Worm (Caenorhabditis elegans) whole organism, early embryonic: Measurements from ENCODE around the gene zfp-3.

ENCODE experiments used
- B0310.2 ChIP-seq: sonication (generic microtip); optimal IDR thresholded peaks from 2 replicates; lab custom pipeline; 2016; ENCODE audit warnings: mild to moderate bottlenecking, missing genetic modification characterization, missing compliant biosample characterization
- F13C5.2 ChIP-seq: sonication (generic microtip); optimal IDR thresholded peaks from 2 replicates; lab custom pipeline; 2017; ENCODE audit warnings: mild to moderate bottlenecking, missing genetic modification characterization, inconsistent platforms, missing compliant biosample characterization
- aly-1 ChIP-seq: sonication (generic microtip); optimal IDR thresholded peaks from 2 replicates; lab custom pipeline; 2016; ENCODE audit warnings: missing genetic modification characterization, missing compliant biosample characterization
- ama-1 ChIP-seq: fragments of 150-350 bp; optimal IDR thresholded peaks from 2 replicates; lab custom pipeline; 2014
- ceh-13 ChIP-seq: fragments of 200-800 bp; sonication (Bioruptor generic); optimal IDR thresholded peaks from 2 replicates; lab custom pipeline; 2018; ENCODE audit warnings: mild to moderate bottlenecking, missing genetic modification characterization, missing compliant biosample characterization
- ceh-36 ChIP-seq: sonication (generic microtip); optimal IDR thresholded peaks from 2 replicates; lab custom pipeline; 2016; ENCODE audit warnings: missing genetic modification characterization, inconsistent platforms, missing compliant biosample characterization
- ets-7 ChIP-seq: sonication (generic microtip); optimal IDR thresholded peaks from 2 replicates; lab custom pipeline; 2016; ENCODE audit warnings: missing genotype, missing genetic modification characterization, missing compliant biosample characterization
- flt-1 ChIP-seq: fragments of 200-800 bp; sonication (Bioruptor generic); IDR thresholded peaks from 2 replicates; pipeline ENCODE4 v1.3.6; 2022; ENCODE audit warnings: missing genetic modification characterization, missing compliant biosample characterization
- hmbx-1 ChIP-seq: sonication (generic microtip); optimal IDR thresholded peaks from 2 replicates; lab custom pipeline; 2016; ENCODE audit warnings: mild to moderate bottlenecking, missing genetic modification characterization, missing compliant biosample characterization
- hmg-4 ChIP-seq: fragments of 200-800 bp; sonication (Bioruptor generic); optimal IDR thresholded peaks from 2 replicates; lab custom pipeline; 2018; ENCODE audit warnings: mild to moderate bottlenecking, missing genetic modification characterization, missing compliant biosample characterization
- hnd-1 ChIP-seq: sonication (generic microtip); optimal IDR thresholded peaks from 2 replicates; lab custom pipeline; 2016; ENCODE audit warnings: missing genetic modification characterization, missing compliant biosample characterization
- pes-1 ChIP-seq: fragments of 200-800 bp; sonication (Bioruptor generic); IDR thresholded peaks from 2 replicates; pipeline ENCODE4 v1.3.6; 2022; ENCODE audit warnings: missing genetic modification reagents, missing genetic modification characterization, missing compliant biosample characterization
- scrt-1 ChIP-seq: fragments of 200-800 bp; sonication (Bioruptor generic); IDR thresholded peaks from 2 replicates; pipeline ENCODE4 v1.3.6; 2022; ENCODE audit warnings: missing genetic modification characterization, missing compliant biosample characterization
- sea-1 ChIP-seq: fragments of 200-800 bp; sonication (Bioruptor generic); conservative IDR thresholded peaks from 2 replicates; pipeline ENCODE4 v1.3.6; 2022; ENCODE audit warnings: missing genetic modification characterization, missing compliant biosample characterization
- tbx-11 ChIP-seq: fragments of 200-800 bp; sonication (Bioruptor generic); IDR thresholded peaks from 2 replicates; pipeline ENCODE4 v1.3.6; 2022; ENCODE audit warnings: missing genetic modification characterization, missing compliant biosample characterization
- tbx-37 ChIP-seq: fragments of 200-800 bp; sonication (Bioruptor generic); conservative IDR thresholded peaks from 2 replicates; pipeline ENCODE4 v1.3.6; 2022; ENCODE audit warnings: missing genetic modification reagents, missing genetic modification characterization, missing compliant biosample characterization
- tra-4 ChIP-seq: sonication (generic microtip); optimal IDR thresholded peaks from 2 replicates; lab custom pipeline; 2017; ENCODE audit warnings: missing genetic modification characterization, missing compliant biosample characterization

zfp-3 gene

DNA sequence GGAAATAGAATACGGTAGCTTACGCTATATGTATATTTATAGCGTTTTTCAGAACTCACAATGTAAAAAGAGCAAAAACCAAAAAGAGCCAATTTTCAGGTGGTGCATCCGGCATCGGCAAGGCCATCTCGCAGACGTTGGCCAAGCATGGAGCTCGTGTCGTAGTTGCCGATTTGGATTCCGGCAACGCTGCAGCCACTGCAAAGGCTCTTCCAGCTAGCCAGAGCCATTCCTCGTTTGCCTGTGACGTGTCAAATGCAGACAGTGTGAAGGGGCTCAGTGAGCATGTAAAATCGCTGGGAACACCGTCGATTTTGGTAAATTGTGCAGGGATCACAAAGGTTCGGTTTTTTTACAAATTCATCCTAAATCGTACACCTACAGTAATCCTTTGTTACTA is 40.7 kb upstream of the zfp-3 start:
- TF ChIP-seq tbx-11 (no peak), F13C5.2 (tag; lab: Kevin White, UChicago) (no peak), tbx-37 (GFP tag; lab: Robert Waterston, UW) (no peak), pes-1 (no peak), hmbx-1 (tag; lab: Kevin White, UChicago) (no peak), aly-1 (tag; lab: Kevin White, UChicago) (no peak), tra-4 (tag; lab: Kevin White, UChicago) (no peak), ceh-36 (tag; lab: Kevin White, UChicago) (no peak), sea-1 (GFP tag; lab: Robert Waterston, UW) (no peak), B0310.2 (tag; lab: Kevin White, UChicago) (no peak), ets-7 (no peak), scrt-1 (GFP tag; lab: Robert Waterston, UW) (no peak), hmg-4 (no peak), ama-1 (lab: Kevin White, UChicago) (no peak), hnd-1 (tag; lab: Kevin White, UChicago) (no peak), flt-1 (no peak), ceh-13 (no peak)

DNA sequence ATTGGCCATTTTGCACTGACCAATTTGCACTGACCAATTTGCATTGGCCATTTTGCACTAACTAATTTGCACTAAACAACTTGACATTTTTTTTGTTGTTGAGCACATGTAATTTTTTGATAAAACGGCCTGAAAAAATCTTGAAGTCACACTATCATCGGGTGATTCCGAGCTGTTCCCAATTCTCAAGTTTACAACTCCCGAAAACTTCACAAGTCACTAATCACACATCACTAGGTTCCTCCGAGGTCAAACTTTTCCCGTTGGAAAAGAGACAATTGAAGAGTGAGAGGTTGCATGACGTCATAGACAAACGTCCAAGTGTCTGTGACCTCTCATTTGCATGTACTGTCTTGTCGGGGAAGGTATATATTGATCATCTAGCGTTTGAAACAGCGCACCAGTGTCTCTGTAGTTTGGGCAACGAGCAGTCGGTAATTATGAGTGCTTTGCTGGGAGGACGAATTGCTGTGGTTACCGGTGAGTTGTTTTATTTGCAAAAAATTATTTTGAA is 39.7 kb upstream of the zfp-3 start, which contains the start of the genes D1005.10 and dhs-25:
TSS of gene D1005.10 (minus strand) at position 51 of the 514 bp plus-strand sequence.
TSS of gene dhs-25 (plus strand) at position 398 of the 514 bp plus-strand sequence.
- TF ChIP-seq flt-1 = no peak
- no peak for TF ChIP-seq tbx-37 (GFP tag; lab: Robert Waterston, UW)
- TF ChIP-seq hmbx-1 (tag; lab: Kevin White, UChicago) = no peak
- TF ChIP-seq ceh-13 = no peak
- no peak for TF ChIP-seq ceh-36 (tag; lab: Kevin White, UChicago)
- TF ChIP-seq tbx-11 = no peak
- no peak for TF ChIP-seq F13C5.2 (tag; lab: Kevin White, UChicago)
- TF ChIP-seq tra-4 (tag; lab: Kevin White, UChicago) = no peak
- no peak for TF ChIP-seq ets-7
- TF ChIP-seq pes-1 = no peak
- no peak for TF ChIP-seq sea-1 (GFP tag; lab: Robert Waterston, UW)
- no peak for TF ChIP-seq B0310.2 (tag; lab: Kevin White, UChicago)

DNA sequence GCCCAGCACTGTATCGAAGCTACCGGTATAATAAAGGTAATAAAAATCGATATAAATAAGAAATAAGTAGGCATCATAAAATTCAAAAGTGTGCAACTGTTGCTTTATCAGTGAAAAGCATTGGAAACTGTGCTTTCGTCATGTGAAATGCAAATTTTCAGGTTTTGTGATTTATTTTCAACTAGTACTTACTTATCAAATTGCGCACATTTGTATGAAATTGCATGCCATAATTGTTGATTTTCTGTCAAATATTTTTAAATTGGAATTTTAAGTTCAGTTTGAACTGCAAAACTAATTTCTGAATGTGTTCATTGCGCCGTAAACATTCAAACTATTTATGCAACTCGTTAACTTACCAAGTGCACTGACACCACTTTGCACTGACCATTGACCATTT is 39.3 kb upstream of the zfp-3 start, which contains the start of gene D1005.4:
TSS of gene D1005.4 (minus strand) at position 101 of the 400 bp plus-strand sequence.
- TF ChIP-seq aly-1 (tag; lab: Kevin White, UChicago) (no peak), pes-1 (no peak), flt-1 (no peak), B0310.2 (tag; lab: Kevin White, UChicago) (no peak), F13C5.2 (tag; lab: Kevin White, UChicago) (no peak), tbx-11 (no peak), ets-7 (no peak), hmg-4 (no peak)

- no peak for TF ChIP-seq B0310.2 (tag; lab: Kevin White, UChicago)
- no peak for TF ChIP-seq hmg-4
- no peak for TF ChIP-seq tra-4 (tag; lab: Kevin White, UChicago)
- no peak for TF ChIP-seq scrt-1 (GFP tag; lab: Robert Waterston, UW)
- TF ChIP-seq pes-1 = no peak
- no peak for TF ChIP-seq tbx-37 (GFP tag; lab: Robert Waterston, UW)
- no peak for TF ChIP-seq ceh-13
- no peak for TF ChIP-seq aly-1 (tag; lab: Kevin White, UChicago)
- no peak for TF ChIP-seq tbx-11
- no peak for TF ChIP-seq hnd-1 (tag; lab: Kevin White, UChicago)
- TF ChIP-seq F13C5.2 (tag; lab: Kevin White, UChicago) = no peak
- TF ChIP-seq sea-1 (GFP tag; lab: Robert Waterston, UW) = no peak
- TF ChIP-seq ceh-36 (tag; lab: Kevin White, UChicago) = no peak
- no peak for TF ChIP-seq hmbx-1 (tag; lab: Kevin White, UChicago)
- no peak for TF ChIP-seq ama-1 (lab: Kevin White, UChicago)
- no peak for TF ChIP-seq ets-7
- no peak for TF ChIP-seq flt-1
Measured at ce11 chrX:1483229-1483628, 36.8 kb upstream of the zfp-3 start.

ce11 chrX:1480564-1480963 is 34.1 kb upstream of the zfp-3 start:
- TF ChIP-seq sea-1 (GFP tag; lab: Robert Waterston, UW) = no peak
- TF ChIP-seq scrt-1 (GFP tag; lab: Robert Waterston, UW) = no peak

ce11 chrX:1479637-1480036 is 33.2 kb upstream of the zfp-3 start:
- TF ChIP-seq ceh-13 (no peak), ama-1 (lab: Kevin White, UChicago) (no peak), hnd-1 (tag; lab: Kevin White, UChicago) (no peak), flt-1 (no peak), F13C5.2 (tag; lab: Kevin White, UChicago) (no peak), hmbx-1 (tag; lab: Kevin White, UChicago) (no peak), aly-1 (tag; lab: Kevin White, UChicago) (no peak), ets-7 (no peak), scrt-1 (GFP tag; lab: Robert Waterston, UW) (no peak), tbx-37 (GFP tag; lab: Robert Waterston, UW) (no peak), sea-1 (GFP tag; lab: Robert Waterston, UW) (no peak), B0310.2 (tag; lab: Kevin White, UChicago) (no peak), ceh-36 (tag; lab: Kevin White, UChicago) (no peak)

DNA sequence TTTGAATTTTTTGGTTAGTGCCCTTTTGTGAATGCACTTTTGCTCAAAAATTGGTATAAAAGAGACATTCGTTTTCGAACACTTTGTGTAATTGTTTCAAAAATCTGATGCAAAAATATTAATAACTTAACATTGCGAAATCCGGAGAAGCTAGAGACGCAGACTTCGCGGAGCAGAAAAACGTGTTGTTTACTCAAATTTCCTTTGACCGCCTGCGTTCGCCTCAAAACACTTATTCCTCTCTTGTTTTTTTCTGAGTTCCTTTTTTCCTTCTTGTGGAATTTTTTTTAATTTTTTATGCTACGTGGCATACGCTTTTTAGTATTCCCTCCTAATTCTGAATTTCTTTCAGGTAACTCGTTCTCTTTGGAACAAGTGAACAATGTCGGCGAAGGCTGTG is 32.7 kb upstream of the zfp-3 start, which contains the start of gene acly-1:
TSS of gene acly-1 (plus strand) at position 353 of the 400 bp plus-strand sequence.
- TF ChIP-seq flt-1 = no peak
- TF ChIP-seq hmg-4 = no peak
- no peak for TF ChIP-seq tra-4 (tag; lab: Kevin White, UChicago)
- TF ChIP-seq pes-1 = no peak
- TF ChIP-seq aly-1 (tag; lab: Kevin White, UChicago) = no peak
- TF ChIP-seq sea-1 (GFP tag; lab: Robert Waterston, UW) = no peak
- no peak for TF ChIP-seq tbx-11
- no peak for TF ChIP-seq ets-7
- no peak for TF ChIP-seq hmbx-1 (tag; lab: Kevin White, UChicago)
- TF ChIP-seq scrt-1 (GFP tag; lab: Robert Waterston, UW) = no peak
- TF ChIP-seq hnd-1 (tag; lab: Kevin White, UChicago) = no peak
- TF ChIP-seq F13C5.2 (tag; lab: Kevin White, UChicago) = no peak
- no peak for TF ChIP-seq ceh-36 (tag; lab: Kevin White, UChicago)
- TF ChIP-seq ama-1 (lab: Kevin White, UChicago) = no peak
- no peak for TF ChIP-seq ceh-13
- no peak for TF ChIP-seq tbx-37 (GFP tag; lab: Robert Waterston, UW)
- TF ChIP-seq B0310.2 (tag; lab: Kevin White, UChicago) = no peak
